Worm (Caenorhabditis elegans): ENCODE measurements around the gene ZK1128.3.

The ZK1128.3 gene

ce11 chrIII:10136778-10137177 is 18.1 kb upstream of the ZK1128.3 start, which contains the start of gene ZK1128.7 (continued):
- no peak for TF ChIP-seq him-1 (tag; optimal IDR thresholded peaks at IDR 0.05)
- TF ChIP-seq hrde-1 (tag; optimal IDR thresholded peaks at IDR 0.05; ENCODE audit: borderline replicate concordance): no peak
- no peak for TF ChIP-seq F10E7.11 (tag; optimal IDR thresholded peaks at IDR 0.05)
- no peak for TF ChIP-seq ztf-3 (GFP tag; optimal IDR thresholded peaks at IDR 0.05)
- 0 out of 2 replicates have a peak, but pooled peaks have one; percentile 11 for TF ChIP-seq nfyb-1 (GFP tag; IDR thresholded peaks at IDR 0.05)

- TF ChIP-seq Y56A3A.18 (GFP tag; IDR thresholded peaks at IDR 0.05) (no peak), ceh-58 (GFP tag; IDR thresholded peaks at IDR 0.05) (no peak), zim-3 (tag; optimal IDR thresholded peaks at IDR 0.05) (no peak), nhr-80 (tag; optimal IDR thresholded peaks at IDR 0.05) (peak; percentile 59)
Measured at ce11 chrIII:10134517-10134916, 15.8 kb upstream of the ZK1128.3 start.

- TF ChIP-seq F33H1.4 (GFP tag; IDR thresholded peaks at IDR 0.05): no peak
- peak; percentile 25; the same call in 1 of the 2 replicates for TF ChIP-seq B0336.3 (GFP tag; IDR thresholded peaks at IDR 0.05)
- no peak for TF ChIP-seq F52B5.7 (tag; optimal IDR thresholded peaks at IDR 0.05)
- no peak for TF ChIP-seq mel-28 (tag; optimal IDR thresholded peaks at IDR 0.05; ENCODE audit: borderline replicate concordance)
- peak; percentile 36; the same call in 1 of the 2 replicates for TF ChIP-seq egrh-3 (GFP tag; IDR thresholded peaks at IDR 0.05)
- TF ChIP-seq nhr-80 (tag; optimal IDR thresholded peaks at IDR 0.05): peak; percentile 6
- TF ChIP-seq egl-44 (GFP tag; IDR thresholded peaks at IDR 0.05): 0 out of 2 replicates have a peak, but pooled peaks have one; percentile 27
- no peak for TF ChIP-seq mcd-1 (GFP tag; IDR thresholded peaks at IDR 0.05)
- TF ChIP-seq him-1 (tag; optimal IDR thresholded peaks at IDR 0.05): peak; percentile 68
- peak; percentile 27 for TF ChIP-seq ztf-26 (tag; optimal IDR thresholded peaks at IDR 0.05)
- TF ChIP-seq somi-1 (GFP tag; optimal IDR thresholded peaks at IDR 0.05): peak; percentile 20
- no peak for TF ChIP-seq cebp-1 (GFP tag; IDR thresholded peaks at IDR 0.05)
- peak; percentile 41 for TF ChIP-seq cebp-1 (tag; optimal IDR thresholded peaks at IDR 0.05)
- no peak for TF ChIP-seq egl-18 (GFP tag; IDR thresholded peaks at IDR 0.05)
- TF ChIP-seq dox-1 (GFP tag; IDR thresholded peaks at IDR 0.05): peak; percentile 27; the same call in 1 of the 2 replicates
- 0 out of 2 replicates have a peak, but pooled peaks have one; percentile 18 for TF ChIP-seq Y53G8AR.9 (GFP tag; conservative IDR thresholded peaks at IDR 0.05)
- peak; percentile 5 for TF ChIP-seq attf-5 (GFP tag; optimal IDR thresholded peaks at IDR 0.05)
- TF ChIP-seq hmg-1.2 (GFP tag; IDR thresholded peaks at IDR 0.05): peak; percentile 47; the same call in 1 of the 2 replicates
- no peak for TF ChIP-seq zim-3 (tag; optimal IDR thresholded peaks at IDR 0.05)
Measured at ce11 chrIII:10132495-10133450, 14.1 kb upstream of the ZK1128.3 start.

- TF ChIP-seq sdz-38 (tag; optimal IDR thresholded peaks at IDR 0.05) (no peak), repo-1 (tag; optimal IDR thresholded peaks at IDR 0.05) (no peak), mes-4 (tag; optimal IDR thresholded peaks at IDR 0.05) (no peak), hrde-1 (tag; optimal IDR thresholded peaks at IDR 0.05; ENCODE audit: borderline replicate concordance) (no peak), aptf-3 (GFP tag; IDR thresholded peaks at IDR 0.05) (no peak), F52B5.7 (tag; optimal IDR thresholded peaks at IDR 0.05) (no peak), pha-4 (tag; optimal IDR thresholded peaks at IDR 0.05) (no peak), F37B4.10 (GFP tag; IDR thresholded peaks at IDR 0.05) (no peak), ztf-3 (GFP tag; optimal IDR thresholded peaks at IDR 0.05) (no peak), hlh-26 (GFP tag; conservative IDR thresholded peaks at IDR 0.05) (no peak), nfya-1 (tag; optimal IDR thresholded peaks at IDR 0.05; ENCODE audit: borderline replicate concordance, insufficient read depth) (no peak), ztf-26 (tag; optimal IDR thresholded peaks at IDR 0.05) (no peak), lin-35 (GFP tag; optimal IDR thresholded peaks at IDR 0.05) (no peak)
Measured at ce11 chrIII:10126375-10126774, 7.7 kb upstream of the ZK1128.3 start.
